Fruit fly (Drosophila melanogaster) whole organism, embryonic: ENCODE data around the gene CG9360.

ENCODE experiments used
- ATbp ChIP-seq: fragments of 200-800 bp; sonication (Bioruptor generic); optimal IDR thresholded peaks from 2 replicates; lab custom pipeline; 2017; ENCODE audit warnings: missing biosample characterization, mild to moderate bottlenecking, missing genetic modification characterization, missing genetic modification reagents
- Abd-B ChIP-seq: fragments of 200-800 bp; sonication (Bioruptor generic); optimal IDR thresholded peaks from 2 replicates; lab custom pipeline; 2018; ENCODE audit warnings: missing biosample characterization, mild to moderate bottlenecking, missing genetic modification characterization, moderate library complexity
- Aef1 ChIP-seq: fragments of 200-800 bp; sonication (Bioruptor generic); IDR thresholded peaks from 3 replicates; pipeline ENCODE4 v1.3.6; 2022; ENCODE audit warnings: missing biosample characterization, missing genetic modification characterization
- Asciz ChIP-seq: fragments of 200-800 bp; sonication (Bioruptor generic); optimal IDR thresholded peaks from 2 replicates; lab custom pipeline; 2017; ENCODE audit warnings: missing biosample characterization, mild to moderate bottlenecking, missing genetic modification characterization, missing genetic modification reagents
- Atf6 ChIP-seq: fragments of 200-800 bp; sonication (Bioruptor generic); IDR thresholded peaks from 2 replicates; pipeline ENCODE4 v1.3.6; 2022; ENCODE audit warnings: missing biosample characterization, missing genetic modification characterization
- Bgb ChIP-seq: fragments of 200-800 bp; sonication (Bioruptor generic); IDR thresholded peaks from 2 replicates; pipeline ENCODE4 v1.3.6; 2022; ENCODE audit warnings: missing biosample characterization, missing genetic modification characterization; ENCODE audit not compliant: partially characterized antibody
- BtbVII ChIP-seq: fragments of 200-800 bp; sonication (Bioruptor generic); optimal IDR thresholded peaks from 3 replicates; lab custom pipeline; 2017; ENCODE audit warnings: missing biosample characterization, mild to moderate bottlenecking, missing genetic modification characterization
- CG11085 ChIP-seq: fragments of 200-800 bp; sonication (Bioruptor generic); IDR thresholded peaks from 2 replicates; pipeline ENCODE4 v1.3.6; 2022; ENCODE audit warnings: missing biosample characterization, missing genetic modification characterization
- CG1233 ChIP-seq: fragments of 200-800 bp; sonication (Bioruptor generic); optimal IDR thresholded peaks from 4 replicates; lab custom pipeline; 2018; ENCODE audit warnings: missing biosample characterization, mild to moderate bottlenecking, missing genetic modification characterization
- CG12744 ChIP-seq: fragments of 200-800 bp; sonication (Bioruptor generic); optimal IDR thresholded peaks from 2 replicates; lab custom pipeline; 2016; ENCODE audit warnings: missing biosample characterization, missing genetic modification characterization
- CG15479 ChIP-seq: fragments of 200-800 bp; sonication (Bioruptor generic); optimal IDR thresholded peaks from 3 replicates; lab custom pipeline; 2019; ENCODE audit warnings: missing biosample characterization, mild to moderate bottlenecking, missing genetic modification characterization, moderate library complexity
- CG17186 ChIP-seq: fragments of 200-800 bp; sonication (Bioruptor generic); optimal IDR thresholded peaks from 3 replicates; lab custom pipeline; 2017; ENCODE audit warnings: missing biosample characterization, missing genetic modification reagents, missing genetic modification characterization
- CG2199 ChIP-seq: fragments of 200-800 bp; sonication (Bioruptor generic); IDR thresholded peaks from 3 replicates; pipeline ENCODE4 v1.3.6; 2022; ENCODE audit warnings: missing biosample characterization, missing genetic modification characterization
- CG2889 ChIP-seq: fragments of 200-800 bp; sonication (Bioruptor generic); IDR thresholded peaks from 3 replicates; pipeline ENCODE4 v1.3.6; 2022; ENCODE audit warnings: missing biosample characterization, missing genetic modification characterization
- CG31388 ChIP-seq: fragments of 200-800 bp; sonication (Bioruptor generic); optimal IDR thresholded peaks from 2 replicates; lab custom pipeline; 2016; ENCODE audit warnings: missing biosample characterization, missing genetic modification characterization
- CG32532 ChIP-seq: fragments of 200-800 bp; sonication (Bioruptor generic); IDR thresholded peaks from 2 replicates; pipeline ENCODE4 v1.3.6; 2022; ENCODE audit warnings: missing biosample characterization, missing genetic modification characterization
- CG3995 ChIP-seq: fragments of 200-800 bp; sonication (Bioruptor generic); optimal IDR thresholded peaks from 3 replicates; lab custom pipeline; 2016; ENCODE audit warnings: missing biosample characterization, missing genetic modification characterization
- CG6689 ChIP-seq: fragments of 200-800 bp; sonication (Bioruptor generic); IDR thresholded peaks from 2 replicates; pipeline ENCODE4 v1.3.6; 2022; ENCODE audit warnings: missing biosample characterization, missing genetic modification characterization
- CG6813 ChIP-seq: fragments of 200-800 bp; sonication (Bioruptor generic); optimal IDR thresholded peaks from 2 replicates; lab custom pipeline; 2017; ENCODE audit warnings: missing biosample characterization, missing genetic modification characterization, mild to moderate bottlenecking, moderate library complexity, missing genetic modification reagents
- CG8478 ChIP-seq: fragments of >200 bp; optimal IDR thresholded peaks from 2 replicates; lab custom pipeline; 2018
- CG9215 ChIP-seq: fragments of 200-800 bp; sonication (Bioruptor generic); IDR thresholded peaks from 2 replicates; pipeline ENCODE4 v1.3.6; 2022; ENCODE audit warnings: missing biosample characterization, missing genetic modification characterization
- CTCF ChIP-seq: fragments of 200-800 bp; sonication (Bioruptor generic); optimal IDR thresholded peaks from 2 replicates; lab custom pipeline; 2017; ENCODE audit warnings: missing biosample characterization, mild to moderate bottlenecking, missing genetic modification characterization, moderate library complexity
- Doc3 ChIP-seq: fragments of 200-800 bp; sonication (Bioruptor generic); IDR thresholded peaks from 3 replicates; pipeline ENCODE4 v1.3.6; 2022; ENCODE audit warnings: missing biosample characterization, missing genetic modification characterization; ENCODE audit not compliant: partially characterized antibody
- Hmr ChIP-seq: fragments of 200-800 bp; sonication (Bioruptor generic); optimal IDR thresholded peaks from 3 replicates; lab custom pipeline; 2017; ENCODE audit warnings: mild to moderate bottlenecking, missing biosample characterization, missing genetic modification reagents, missing genetic modification characterization
- Hr3 ChIP-seq: fragments of 200-800 bp; sonication (Bioruptor generic); optimal IDR thresholded peaks from 3 replicates; lab custom pipeline; 2016; ENCODE audit warnings: missing biosample characterization, missing genetic modification characterization
- Hsf ChIP-seq: fragments of 200-800 bp; sonication (Bioruptor generic); optimal IDR thresholded peaks from 3 replicates; lab custom pipeline; 2016; ENCODE audit warnings: missing biosample characterization, missing genetic modification characterization
- Med ChIP-seq: fragments of 200-800 bp; sonication (Bioruptor generic); peaks from one replicate; lab custom pipeline; 2016; ENCODE audit warnings: missing biosample characterization, missing genetic modification characterization, mild to moderate bottlenecking, inconsistent platforms, moderate library complexity
- Oli ChIP-seq: fragments of 200-800 bp; sonication (Bioruptor generic); optimal IDR thresholded peaks from 2 replicates; lab custom pipeline; 2018; ENCODE audit warnings: missing biosample characterization, mild to moderate bottlenecking, missing genetic modification characterization, moderate library complexity
- Rfx ChIP-seq: fragments of 200-800 bp; sonication (Bioruptor generic); IDR thresholded peaks from 2 replicates; pipeline ENCODE4 v1.3.6; 2022; ENCODE audit warnings: missing biosample characterization, missing genetic modification characterization
- Trl ChIP-seq, 3 experiments: fragments of >200 bp in 2 of 3; fragments of 200-800 bp in 1 of 3; sonication (Bioruptor generic) in 1 of 3; optimal IDR thresholded peaks; 2 replicates in 1 of 3; 3 replicates in 2 of 3; lab custom pipeline; 2016 to 2017; ENCODE audit warnings: missing biosample characterization in 1 of 3, missing genetic modification characterization in 1 of 3
- ara ChIP-seq: fragments of 200-800 bp; sonication (Bioruptor generic); IDR thresholded peaks from 2 replicates; pipeline ENCODE4 v1.3.6; 2022; ENCODE audit warnings: missing biosample characterization, missing genetic modification characterization
- bab2 ChIP-seq: fragments of 200-800 bp; sonication (Bioruptor generic); optimal IDR thresholded peaks from 2 replicates; lab custom pipeline; 2016; ENCODE audit warnings: missing biosample characterization, missing genetic modification characterization
- btn ChIP-seq: fragments of 200-800 bp; sonication (Bioruptor generic); optimal IDR thresholded peaks from 2 replicates; lab custom pipeline; 2016; ENCODE audit warnings: missing biosample characterization, missing genetic modification characterization
- cas ChIP-seq: fragments of 200-800 bp; sonication (Bioruptor generic); IDR thresholded peaks from 2 replicates; pipeline ENCODE4 v1.3.6; 2022; ENCODE audit warnings: missing biosample characterization, missing genetic modification characterization
- ftz-f1 ChIP-seq: fragments of 200-800 bp; sonication (Bioruptor generic); optimal IDR thresholded peaks from 2 replicates; lab custom pipeline; 2016; ENCODE audit warnings: missing biosample characterization, missing genetic modification characterization
- gcm2 ChIP-seq: fragments of 200-800 bp; sonication (Bioruptor generic); optimal IDR thresholded peaks from 2 replicates; lab custom pipeline; 2016; ENCODE audit warnings: missing biosample characterization, missing genetic modification characterization
- gem ChIP-seq: fragments of 200-800 bp; sonication (Bioruptor generic); optimal IDR thresholded peaks from 2 replicates; lab custom pipeline; 2019; ENCODE audit warnings: missing biosample characterization, mild to moderate bottlenecking, missing genetic modification characterization, moderate library complexity
- gro ChIP-seq: fragments of 200-800 bp; sonication (Bioruptor generic); optimal IDR thresholded peaks from 2 replicates; lab custom pipeline; 2016; ENCODE audit warnings: missing biosample characterization, missing genetic modification characterization
- ind ChIP-seq: fragments of 200-800 bp; sonication (Bioruptor generic); optimal IDR thresholded peaks from 3 replicates; lab custom pipeline; 2016; ENCODE audit warnings: missing biosample characterization, missing genetic modification characterization
- klu ChIP-seq: fragments of 200-800 bp; sonication (Bioruptor generic); IDR thresholded peaks from 2 replicates; pipeline ENCODE4 v1.3.6; 2022; ENCODE audit warnings: missing biosample characterization, missing genetic modification characterization
- mirr ChIP-seq: fragments of 200-800 bp; sonication (Bioruptor generic); optimal IDR thresholded peaks from 3 replicates; lab custom pipeline; 2018; ENCODE audit warnings: missing biosample characterization, mild to moderate bottlenecking, missing genetic modification characterization
- nerfin-2 ChIP-seq: fragments of 200-800 bp; sonication (Bioruptor generic); IDR thresholded peaks from 2 replicates; pipeline ENCODE4 v1.3.6; 2022; ENCODE audit warnings: missing biosample characterization, missing genetic modification characterization; ENCODE audit not compliant: partially characterized antibody
- peb ChIP-seq: fragments of 200-800 bp; sonication (Bioruptor generic); IDR thresholded peaks from 2 replicates; pipeline ENCODE4 v1.3.6; 2022; ENCODE audit warnings: missing biosample characterization, missing genetic modification characterization
- run ChIP-seq: fragments of 200-800 bp; sonication (Bioruptor generic); optimal IDR thresholded peaks from 3 replicates; lab custom pipeline; 2018; ENCODE audit warnings: missing biosample characterization, mild to moderate bottlenecking, missing genetic modification characterization
- scrt ChIP-seq: fragments of 200-800 bp; sonication (Bioruptor generic); optimal IDR thresholded peaks from 2 replicates; lab custom pipeline; 2018; ENCODE audit warnings: missing biosample characterization, mild to moderate bottlenecking, missing genetic modification characterization, moderate library complexity
- seq ChIP-seq: fragments of 200-800 bp; sonication (Bioruptor generic); IDR thresholded peaks from 2 replicates; pipeline ENCODE4 v1.3.6; 2022; ENCODE audit warnings: missing biosample characterization, missing genetic modification characterization
- sima ChIP-seq: fragments of 200-800 bp; sonication (Bioruptor generic); optimal IDR thresholded peaks from 2 replicates; lab custom pipeline; 2016; ENCODE audit warnings: missing biosample characterization, missing genetic modification characterization
- tin ChIP-seq: fragments of 200-800 bp; sonication (Bioruptor generic); optimal IDR thresholded peaks from 3 replicates; lab custom pipeline; 2016; ENCODE audit warnings: missing biosample characterization, missing genetic modification characterization
- ttk ChIP-seq: fragments of 200-800 bp; sonication (Bioruptor generic); IDR thresholded peaks from 2 replicates; pipeline ENCODE4 v2.1.2; 2022; ENCODE audit warnings: missing biosample characterization, missing genetic modification characterization
- zf30C ChIP-seq: fragments of 200-800 bp; sonication (Bioruptor generic); optimal IDR thresholded peaks from 3 replicates; lab custom pipeline; 2018; ENCODE audit warnings: missing biosample characterization, mild to moderate bottlenecking, missing genetic modification characterization

The CG9360 gene

DNA sequence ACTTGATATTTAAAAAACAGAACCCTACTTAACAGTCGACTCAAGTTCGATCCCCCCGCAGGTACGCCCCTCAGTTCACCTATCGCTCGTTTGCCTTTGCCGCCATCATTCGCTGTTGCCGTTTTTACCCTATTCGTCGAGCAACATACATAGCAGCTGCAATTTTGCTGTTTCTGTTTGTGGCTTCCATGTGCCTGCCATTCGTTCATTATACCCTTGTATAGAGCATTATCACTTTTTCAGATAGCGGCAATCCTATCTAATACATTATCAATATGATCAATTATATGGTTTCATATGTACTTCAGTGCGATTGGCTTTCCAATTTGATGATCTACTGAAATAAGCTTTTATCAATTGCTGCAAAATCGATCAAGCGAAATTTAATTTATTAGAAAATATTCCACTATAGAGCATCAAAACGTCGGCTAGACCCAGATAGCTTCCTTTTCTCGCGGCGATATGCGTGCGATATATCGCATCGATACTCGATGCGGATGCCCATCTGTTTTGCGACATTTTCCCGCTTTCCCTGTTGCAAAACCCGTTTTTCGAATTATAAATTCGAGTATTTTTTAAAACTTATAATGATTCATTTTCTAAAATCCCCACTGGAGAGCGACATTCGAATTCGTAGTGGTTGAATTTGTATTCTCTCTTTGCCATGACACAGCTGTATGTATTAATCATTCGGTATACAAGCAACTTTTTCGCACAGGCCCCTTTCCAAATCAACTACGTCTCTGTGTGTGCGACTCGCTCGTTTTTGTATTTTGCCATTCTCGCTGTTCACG, 48.3 kb downstream of the CG9360 start (continued):
- TF ChIP-seq CG17186 (GFP tag; lab: Kevin White, UChicago) (peak; percentile 27), CG15479 (GFP tag; lab: Kevin White, UChicago) (peak; percentile 95), sima (peak; percentile 61), Asciz (peak; percentile 74), BtbVII (peak; percentile 84), ttk (GFP tag; lab: Robert Waterston, UW) (peak; percentile 72), Trl (optimal IDR thresholded peaks at IDR 0.05; lab: Kevin White, UChicago) (peak in 1 of 2 experiments; percentile 7), Trl (GFP tag; optimal IDR thresholded peaks at IDR 0.05; lab: Kevin White, UChicago) (peak; percentile 66), CG12744 (GFP tag; lab: Kevin White, UChicago) (peak; percentile 79), CG6689 (GFP tag; lab: Robert Waterston, UW) (peak; percentile 84), klu (peak; percentile 79), cas (GFP tag; lab: Robert Waterston, UW) (peak; percentile 48; the same call in 1 of the 2 replicates), gem (tag; lab: Kevin White, UChicago) (peak; percentile 93), CG1233 (GFP tag; lab: Kevin White, UChicago) (peak; percentile 86), CG2889 (GFP tag; lab: Robert Waterston, UW) (peak; percentile 82; the same call in 2 of the 3 replicates), zf30C (GFP tag; lab: Kevin White, UChicago) (no peak), CG31388 (peak; percentile 82), CTCF (GFP tag; lab: Kevin White, UChicago) (no peak), gro (GFP tag; lab: Kevin White, UChicago) (peak; percentile 91), Abd-B (peak; percentile 89), tin (GFP tag; lab: Kevin White, UChicago) (peak; percentile 82), ftz-f1 (GFP tag; lab: Kevin White, UChicago) (no peak), bab2 (GFP tag; lab: Kevin White, UChicago) (peak; percentile 81), Atf6 (GFP tag; lab: Robert Waterston, UW) (peak; percentile 89), Hr3 (GFP tag; lab: Kevin White, UChicago) (peak; percentile 87), mirr (GFP tag; lab: Kevin White, UChicago) (peak; percentile 9), Hmr (GFP tag; lab: Kevin White, UChicago) (peak; percentile 88), Doc3 (GFP tag; lab: Robert Waterston, UW) (peak; percentile 58), Aef1 (GFP tag; lab: Robert Waterston, UW) (peak; percentile 71), ind (GFP tag; lab: Kevin White, UChicago) (peak; percentile 87), CG9215 (peak; percentile 88), ara (GFP tag; lab: Robert Waterston, UW) (peak; percentile 74; the same call in 1 of the 2 replicates), scrt (peak; percentile 78), CG8478 (lab: Kevin White, UChicago) (no peak), Rfx (GFP tag; lab: Robert Waterston, UW) (peak; percentile 87), CG32532 (GFP tag; lab: Robert Waterston, UW) (peak; percentile 81), CG2199 (GFP tag; lab: Robert Waterston, UW) (peak; percentile 63; the same call in 2 of the 3 replicates), Bgb (GFP tag; lab: Robert Waterston, UW) (peak; percentile 51), CG11085 (peak; percentile 53), nerfin-2 (GFP tag; lab: Robert Waterston, UW) (peak; percentile 11; the same call in 1 of the 2 replicates), Hsf (GFP tag; lab: Kevin White, UChicago) (peak; percentile 90), gcm2 (GFP tag; lab: Kevin White, UChicago) (peak; percentile 61), ATbp (GFP tag; lab: Kevin White, UChicago) (peak; percentile 75), CG3995 (peak; percentile 56), Oli (tag; lab: Kevin White, UChicago) (peak; percentile 92), btn (GFP tag; lab: Kevin White, UChicago) (peak; percentile 78), CG6813 (GFP tag; lab: Kevin White, UChicago) (peak; percentile 81), Med (peak; percentile 98), peb (peak; percentile 49; the same call in 1 of the 2 replicates), seq (GFP tag; lab: Robert Waterston, UW) (peak; percentile 75), run (peak; percentile 85)
